Fruit fly (Drosophila melanogaster): ENCODE results near the gene msl-2.

The msl-2 gene

DNA sequence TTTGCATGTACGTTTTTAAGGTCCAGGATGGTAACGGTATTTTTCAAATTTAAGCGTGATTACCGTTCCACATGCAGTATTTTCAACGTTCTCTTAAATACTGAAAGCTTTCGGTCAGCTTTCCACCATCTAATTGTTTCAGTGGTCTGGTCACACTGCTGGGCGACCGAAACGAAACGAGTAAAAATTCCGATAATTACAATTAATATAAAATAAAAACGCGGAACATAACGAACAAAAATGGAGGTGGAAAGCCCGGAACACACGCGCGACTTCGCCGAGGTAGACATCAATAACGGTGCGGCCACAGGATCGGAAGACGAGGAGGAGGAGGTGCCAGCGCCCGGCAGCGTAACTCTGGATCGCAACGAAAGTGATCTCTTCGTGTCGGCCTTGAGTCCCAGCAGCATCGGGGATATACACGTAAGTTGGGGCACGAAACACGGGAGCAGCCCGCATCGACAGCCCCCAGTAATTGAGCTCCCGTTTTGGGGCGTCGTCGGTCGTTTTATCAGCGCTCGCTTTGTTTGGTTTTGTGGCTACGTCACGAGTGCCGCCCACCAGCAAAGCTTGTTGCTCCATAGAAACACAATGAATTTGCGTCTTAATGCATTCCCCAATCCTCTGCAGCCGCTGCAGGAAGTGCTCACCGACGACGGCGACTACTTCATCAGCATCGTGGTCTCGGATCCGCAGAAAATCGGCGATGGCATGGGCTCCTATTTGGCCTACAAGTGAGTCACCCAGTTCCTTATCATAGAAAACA, 16.2 kb downstream of the msl-2 start, which contains the start of gene Snx1:
Gene Snx1 (plus strand): TSS at position 129 of the 766 bp plus-strand sequence.
- TF ChIP-seq CTCF (optimal IDR thresholded peaks at IDR 0.05) = no peak
- no peak for TF ChIP-seq CG8478 (optimal IDR thresholded peaks at IDR 0.05)

dm6 chr2L:3445655-3446054, 20.3 kb downstream of the msl-2 start, which contains the start of gene CG2772:
Gene CG2772, plus strand, starts transcription at chr2L:3445992.
- TF ChIP-seq CG8478 (optimal IDR thresholded peaks at IDR 0.05) (no peak), CTCF (optimal IDR thresholded peaks at IDR 0.05) (no peak)

- TF ChIP-seq CG8478 (optimal IDR thresholded peaks at IDR 0.05) (no peak), CTCF (optimal IDR thresholded peaks at IDR 0.05) (no peak)
Measured at dm6 chr2L:3444789-3445188, 21.1 kb downstream of the msl-2 start.

- TF ChIP-seq CTCF (optimal IDR thresholded peaks at IDR 0.05) (no peak), CG8478 (optimal IDR thresholded peaks at IDR 0.05) (no peak)
Measured at dm6 chr2L:3441673-3442072, 24.2 kb downstream of the msl-2 start.

DNA sequence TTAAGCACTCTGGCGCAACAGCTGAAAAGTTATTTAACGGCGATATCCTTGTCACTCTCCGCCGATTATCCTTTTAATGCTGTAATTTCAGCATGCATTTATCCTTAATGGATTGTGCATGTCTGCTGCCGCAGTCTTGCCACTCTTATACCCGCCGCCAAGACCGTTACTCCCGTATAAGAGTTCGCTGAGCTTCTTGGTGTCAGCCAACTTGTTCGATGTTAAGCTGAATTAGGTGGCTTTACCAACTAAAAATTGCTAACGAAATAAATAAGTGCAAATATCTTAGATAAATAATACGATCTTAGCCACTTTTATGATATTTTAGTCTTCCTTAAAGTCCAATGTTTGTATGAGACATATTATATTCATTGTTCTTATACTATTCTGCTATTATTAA, 24.8 kb downstream of the msl-2 start:
- no peak for TF ChIP-seq CG8478 (optimal IDR thresholded peaks at IDR 0.05)
- TF ChIP-seq CTCF (optimal IDR thresholded peaks at IDR 0.05) = no peak

DNA sequence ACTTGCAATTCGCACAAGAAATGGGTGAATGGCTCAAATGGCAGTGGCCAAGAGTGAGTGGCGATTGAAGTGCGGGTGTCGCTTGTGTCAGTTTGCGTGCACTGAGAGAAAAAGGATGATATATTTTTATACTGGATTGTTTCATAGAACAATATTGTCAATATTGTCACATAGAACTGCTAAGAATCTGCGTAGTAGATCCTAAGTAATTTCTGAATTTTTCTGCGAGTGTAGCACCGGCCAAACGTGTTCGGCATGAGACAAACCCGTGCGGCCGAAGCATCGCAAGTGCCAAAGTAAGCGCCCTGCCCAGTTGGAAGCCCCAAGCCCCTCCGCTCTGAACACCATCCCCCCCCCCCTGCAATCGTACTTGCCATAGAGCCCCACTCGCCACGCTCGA, 25.6 kb downstream of the msl-2 start:
- TF ChIP-seq CTCF (optimal IDR thresholded peaks at IDR 0.05) (no peak), CG8478 (optimal IDR thresholded peaks at IDR 0.05) (no peak)

dm6 chr2L:3439502-3439901, 26.4 kb downstream of the msl-2 start:
- TF ChIP-seq CTCF (optimal IDR thresholded peaks at IDR 0.05) = no peak
- TF ChIP-seq CG8478 (optimal IDR thresholded peaks at IDR 0.05) = no peak

DNA sequence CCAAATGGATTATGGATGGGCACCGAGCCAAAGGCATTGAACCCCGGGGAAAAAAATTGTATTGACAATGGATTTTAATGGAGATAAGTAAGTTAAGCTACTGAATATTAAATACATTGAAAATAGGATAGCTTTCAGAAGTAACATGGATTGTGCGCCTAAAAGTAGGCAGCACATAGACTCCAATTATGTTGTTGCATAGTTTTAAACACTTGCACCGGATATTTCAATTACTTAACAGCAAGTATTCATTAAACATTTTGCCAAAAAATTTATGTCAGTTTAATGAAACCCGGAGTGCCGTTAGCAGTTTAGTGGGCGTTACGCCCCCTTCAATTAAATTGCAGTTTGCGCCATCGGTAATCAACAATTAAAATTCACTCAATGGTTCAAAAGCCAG, 27.8 kb downstream of the msl-2 start:
- TF ChIP-seq CTCF (optimal IDR thresholded peaks at IDR 0.05) (no peak), CG8478 (optimal IDR thresholded peaks at IDR 0.05) (no peak)

DNA sequence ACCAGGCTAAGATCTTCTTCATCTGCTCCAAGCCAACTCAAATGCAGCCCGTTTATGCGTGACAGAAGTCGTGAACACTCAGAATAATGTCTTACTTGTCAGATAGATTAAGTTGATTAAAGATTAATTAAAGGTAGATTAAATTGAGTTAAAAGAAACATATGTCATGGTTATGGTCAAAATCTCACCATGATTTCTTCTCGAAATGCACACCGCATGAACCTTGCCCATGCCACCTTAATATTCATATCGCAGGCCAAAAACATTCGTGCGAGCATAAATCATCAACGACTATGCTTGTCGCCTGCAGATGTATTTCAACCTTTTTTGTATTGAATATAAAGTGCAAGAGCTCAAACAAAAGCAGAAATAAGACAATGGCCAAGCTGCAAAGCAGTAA, 28.8 kb downstream of the msl-2 start:
- TF ChIP-seq CTCF (optimal IDR thresholded peaks at IDR 0.05) (no peak), CG8478 (optimal IDR thresholded peaks at IDR 0.05) (no peak)

- TF ChIP-seq CG8478 (optimal IDR thresholded peaks at IDR 0.05) = no peak
- no peak for TF ChIP-seq CTCF (optimal IDR thresholded peaks at IDR 0.05)
Measured at dm6 chr2L:3436347-3436746, 29.6 kb downstream of the msl-2 start.

DNA sequence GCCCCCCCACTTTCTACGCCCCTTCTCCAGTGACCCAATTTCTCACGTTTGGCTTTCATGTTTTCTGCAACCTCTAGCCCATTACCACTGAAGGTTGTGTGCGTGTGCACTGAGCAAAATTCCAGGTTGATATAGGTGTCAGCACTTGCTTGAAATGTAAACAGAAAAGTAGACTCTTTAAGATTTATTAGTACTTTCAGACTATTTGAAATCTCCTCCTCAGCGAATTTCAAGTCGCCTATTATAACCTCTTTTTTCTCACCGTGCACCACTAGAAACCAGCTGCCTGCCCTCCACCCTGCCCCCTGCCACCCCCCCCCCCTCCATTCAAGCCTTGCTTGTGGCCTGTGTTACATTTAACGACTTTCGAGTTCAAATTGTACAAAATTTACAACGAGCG, 30.8 kb downstream of the msl-2 start:
- TF ChIP-seq CG8478 (optimal IDR thresholded peaks at IDR 0.05) (no peak), CTCF (optimal IDR thresholded peaks at IDR 0.05) (no peak)

DNA sequence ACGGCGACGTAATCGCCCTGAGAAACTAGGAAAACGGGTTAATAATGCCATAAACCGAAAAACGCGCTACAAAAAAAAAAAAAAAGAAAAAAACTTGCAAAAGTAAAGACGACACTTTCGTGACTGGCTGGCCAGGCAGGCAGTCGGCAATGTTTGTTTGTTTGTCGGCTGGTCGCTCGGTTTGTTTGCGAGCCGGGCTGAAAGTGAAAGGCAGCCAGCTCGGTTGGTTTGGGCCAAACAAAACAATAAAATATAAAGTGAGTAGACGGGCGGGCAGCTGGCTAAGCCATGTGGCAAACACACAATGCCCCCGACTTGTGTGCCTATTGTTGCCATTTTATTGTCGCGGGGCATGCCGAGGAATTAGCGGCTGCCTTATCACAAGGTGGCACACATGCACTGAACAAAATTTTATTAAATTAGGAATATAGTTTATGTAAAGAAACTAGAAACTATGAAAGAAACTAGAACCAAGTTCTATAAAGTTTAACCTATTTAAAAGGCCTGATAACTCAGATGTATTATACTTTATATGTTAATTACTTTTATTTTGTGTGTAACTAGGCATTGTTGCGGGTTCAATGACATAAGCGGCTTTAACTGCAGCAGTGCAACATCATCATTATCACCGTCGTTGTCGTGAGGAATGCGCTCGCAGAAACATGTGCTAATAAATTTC, 37.4 kb downstream of the msl-2 start:
- TF ChIP-seq CG8478 (optimal IDR thresholded peaks at IDR 0.05) (no peak), CTCF (optimal IDR thresholded peaks at IDR 0.05) (no peak)

DNA sequence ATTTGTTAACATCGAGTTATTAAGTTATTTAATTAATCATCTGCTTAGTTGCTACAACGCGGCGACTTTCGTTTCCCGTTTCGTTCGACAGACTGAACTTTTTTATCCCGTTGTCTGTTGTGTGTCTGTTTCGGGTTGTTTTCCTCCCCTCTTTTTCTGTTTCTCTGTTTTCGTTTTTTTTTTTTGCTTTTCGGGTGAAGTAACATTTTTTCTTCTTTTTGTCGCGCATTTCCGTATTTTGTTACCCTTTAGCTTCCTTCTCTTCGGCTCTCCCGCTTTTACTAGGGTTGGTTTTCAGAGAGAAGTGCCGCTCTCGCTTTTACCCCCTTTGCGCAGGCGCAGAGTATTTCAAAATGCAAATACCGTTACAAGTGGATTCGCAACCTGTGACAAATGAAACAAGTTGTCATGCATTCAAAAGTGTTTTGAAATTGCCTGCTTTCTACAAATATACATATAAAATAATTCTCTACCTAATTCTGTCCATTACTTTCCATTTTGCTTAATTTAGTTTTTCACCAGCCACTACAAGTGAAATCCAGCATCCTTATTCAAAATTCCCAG, 39.2 kb downstream of the msl-2 start, which contains the start of gene Pgant2:
Gene Pgant2 (minus strand): TSS at position 51 of the 564 bp plus-strand sequence.
- TF ChIP-seq CTCF (optimal IDR thresholded peaks at IDR 0.05) (no peak), CG8478 (optimal IDR thresholded peaks at IDR 0.05) (no peak)

dm6 chr2L:3425947-3426346, 40.0 kb downstream of the msl-2 start:
- TF ChIP-seq CG8478 (optimal IDR thresholded peaks at IDR 0.05) = no peak
- TF ChIP-seq CTCF (optimal IDR thresholded peaks at IDR 0.05) = no peak

DNA sequence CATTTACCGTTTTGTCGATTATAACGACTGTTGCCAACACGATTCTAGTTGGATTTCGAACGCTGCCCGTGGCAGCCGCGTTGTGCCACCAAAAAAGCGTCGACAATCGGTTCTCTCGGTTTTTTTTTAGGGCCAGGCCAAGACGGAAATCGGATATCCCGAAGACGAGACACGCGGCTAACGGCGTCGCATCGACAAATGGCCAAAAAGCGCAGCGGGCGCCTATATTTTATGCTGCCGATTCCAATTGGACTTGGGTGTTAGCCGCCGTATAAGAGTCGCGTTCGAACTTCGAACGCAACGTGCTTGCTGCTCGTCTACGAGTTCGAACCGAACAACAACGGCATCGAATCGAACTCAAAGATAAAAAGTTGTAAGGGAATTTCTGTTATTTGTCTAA, 43.2 kb downstream of the msl-2 start:
- TF ChIP-seq CTCF (optimal IDR thresholded peaks at IDR 0.05) = no peak
- TF ChIP-seq CG8478 (optimal IDR thresholded peaks at IDR 0.05) = no peak

dm6 chr2L:3417613-3418012, 48.3 kb downstream of the msl-2 start:
- TF ChIP-seq CG8478 (optimal IDR thresholded peaks at IDR 0.05) (no peak), CTCF (optimal IDR thresholded peaks at IDR 0.05) (no peak)

All from S2 (cell line).